Worm (Caenorhabditis elegans): ENCODE measurements around the gene K08E5.6.

Gene K08E5.6

ce11 chrIII:10096525-10096972, 44.3 kb upstream of the K08E5.6 start (continued):
- TF ChIP-seq ceh-63 (GFP tag; optimal IDR thresholded peaks at IDR 0.05) (no peak), lir-3 (tag; optimal IDR thresholded peaks at IDR 0.05; ENCODE audit: poor library complexity) (peak; percentile 80), unc-62 (GFP tag; optimal IDR thresholded peaks at IDR 0.05) (no peak), egl-13 (tag; optimal IDR thresholded peaks at IDR 0.05) (peak; percentile 76), isw-1 (GFP tag; IDR thresholded peaks at IDR 0.05) (peak; percentile 75), ces-1 (GFP tag; optimal IDR thresholded peaks at IDR 0.05) (no peak), unc-86 (tag; optimal IDR thresholded peaks at IDR 0.05) (peak; percentile 94), Y116A8C.19 (tag; optimal IDR thresholded peaks at IDR 0.05; ENCODE audit: borderline replicate concordance) (no peak)

- TF ChIP-seq dpl-1 (GFP tag; optimal IDR thresholded peaks at IDR 0.05), result no peak
- TF ChIP-seq nhr-12 (tag; optimal IDR thresholded peaks at IDR 0.05), result no peak
- no peak for TF ChIP-seq Y116A8C.19 (tag; optimal IDR thresholded peaks at IDR 0.05; ENCODE audit: borderline replicate concordance)
- no peak for TF ChIP-seq pqm-1 (tag; optimal IDR thresholded peaks at IDR 0.05)
- TF ChIP-seq nhr-20 (tag; optimal IDR thresholded peaks at IDR 0.05), result no peak
- no peak for TF ChIP-seq sptf-1 (tag; optimal IDR thresholded peaks at IDR 0.05)
- TF ChIP-seq alr-1 (tag; optimal IDR thresholded peaks at IDR 0.05; ENCODE audit: borderline replicate concordance), result no peak
- no peak for TF ChIP-seq mep-1 (tag; optimal IDR thresholded peaks at IDR 0.05)
- no peak for TF ChIP-seq C04F5.9 (tag; optimal IDR thresholded peaks at IDR 0.05)
- no peak for TF ChIP-seq ceh-90 (tag; optimal IDR thresholded peaks at IDR 0.05)
- no peak for TF ChIP-seq skn-1 (tag; optimal IDR thresholded peaks at IDR 0.05)
- TF ChIP-seq lin-13 (GFP tag; optimal IDR thresholded peaks at IDR 0.05), result no peak
- TF ChIP-seq pag-3 (tag; optimal IDR thresholded peaks at IDR 0.05; ENCODE audit: borderline replicate concordance, insufficient read depth), result no peak
- TF ChIP-seq ces-1 (GFP tag; optimal IDR thresholded peaks at IDR 0.05), result no peak
Measured at ce11 chrIII:10097981-10098380, 42.9 kb upstream of the K08E5.6 start, which contains the start of gene spop-1. Gene spop-1 (minus strand): TSS chrIII:10098081.

ce11 chrIII:10101352-10101751, 39.5 kb upstream of the K08E5.6 start, which contains the start of gene kel-10:
Gene kel-10 (minus strand): TSS chrIII:10101452.
- TF ChIP-seq zip-4 (GFP tag; optimal IDR thresholded peaks at IDR 0.05) (no peak), unc-98 (GFP tag; IDR thresholded peaks at IDR 0.05) (no peak), Y116A8C.19 (tag; optimal IDR thresholded peaks at IDR 0.05; ENCODE audit: borderline replicate concordance) (no peak), pag-3 (tag; optimal IDR thresholded peaks at IDR 0.05; ENCODE audit: borderline replicate concordance, insufficient read depth) (no peak), F16B12.6 (tag; optimal IDR thresholded peaks at IDR 0.05) (no peak), ama-1 (optimal IDR thresholded peaks at IDR 0.05) (no peak)

ce11 chrIII:10106390-10106789, 34.4 kb upstream of the K08E5.6 start, which contains the start of gene srt-55:
Gene srt-55 (minus strand): TSS chrIII:10106490.
- no peak for TF ChIP-seq elt-2 (tag; optimal IDR thresholded peaks at IDR 0.05)
- TF ChIP-seq unc-30 (tag; optimal IDR thresholded peaks at IDR 0.05), result no peak
- TF ChIP-seq xbp-1 (tag; optimal IDR thresholded peaks at IDR 0.05), result no peak
- no peak for TF ChIP-seq nhr-47 (tag; optimal IDR thresholded peaks at IDR 0.05)
- TF ChIP-seq lin-35 (GFP tag; optimal IDR thresholded peaks at IDR 0.05), result no peak
- no peak for TF ChIP-seq ces-1 (GFP tag; optimal IDR thresholded peaks at IDR 0.05)
- TF ChIP-seq zag-1 (tag; optimal IDR thresholded peaks at IDR 0.05), result no peak
- no peak for TF ChIP-seq mef-2 (tag; optimal IDR thresholded peaks at IDR 0.05)
- TF ChIP-seq tbx-2 (tag; optimal IDR thresholded peaks at IDR 0.05), result no peak
- TF ChIP-seq skn-1 (tag; optimal IDR thresholded peaks at IDR 0.05), result no peak
- TF ChIP-seq ceh-90 (tag; optimal IDR thresholded peaks at IDR 0.05), result no peak
- TF ChIP-seq nhr-71 (tag; optimal IDR thresholded peaks at IDR 0.05), result no peak
- no peak for TF ChIP-seq nhr-77 (tag; optimal IDR thresholded peaks at IDR 0.05)
- TF ChIP-seq blmp-1 (tag; optimal IDR thresholded peaks at IDR 0.05), result no peak
- no peak for TF ChIP-seq nhr-85 (tag)
- no peak for TF ChIP-seq mdl-1 (tag; optimal IDR thresholded peaks at IDR 0.05)
- no peak for TF ChIP-seq aly-2 (tag; optimal IDR thresholded peaks at IDR 0.05)

Data from whole organism, L1 larva.